Fruit fly (Drosophila melanogaster) whole organism, embryonic: ENCODE results near the gene Prosbeta6.
A peak's percentile ranks its signal among the peaks of the same experiment; 100 is the strongest.

Experiments
- Adf1 ChIP-seq: fragments of 200-800 bp; sonication (Bioruptor generic); IDR thresholded peaks from 2 replicates; pipeline ENCODE4 v1.3.6; 2022; ENCODE audit warnings: missing biosample characterization, missing genetic modification characterization
- Aef1 ChIP-seq: fragments of 200-800 bp; sonication (Bioruptor generic); IDR thresholded peaks from 3 replicates; pipeline ENCODE4 v1.3.6; 2022; ENCODE audit warnings: missing biosample characterization, missing genetic modification characterization
- Antp ChIP-seq: fragments of 200-800 bp; sonication (Bioruptor generic); optimal IDR thresholded peaks from 3 replicates; lab custom pipeline; 2016; ENCODE audit warnings: missing biosample characterization, missing genetic modification characterization
- CG1024 ChIP-seq: fragments of 200-800 bp; sonication (Bioruptor generic); IDR thresholded peaks from 2 replicates; pipeline ENCODE4 v1.3.6; 2022; ENCODE audit warnings: missing biosample characterization, missing genetic modification characterization
- CG10654 ChIP-seq: fragments of 200-800 bp; sonication (Bioruptor generic); optimal IDR thresholded peaks from 2 replicates; lab custom pipeline; 2016; ENCODE audit warnings: missing biosample characterization, missing genetic modification characterization
- CG11398 ChIP-seq: fragments of 200-800 bp; sonication (Bioruptor generic); optimal IDR thresholded peaks from 2 replicates; lab custom pipeline; 2016; ENCODE audit warnings: missing biosample characterization, missing genetic modification characterization
- CG12104 ChIP-seq: fragments of 200-800 bp; sonication (Bioruptor generic); optimal IDR thresholded peaks from 3 replicates; lab custom pipeline; 2016; ENCODE audit warnings: missing biosample characterization, missing genetic modification characterization
- CG12299 ChIP-seq: fragments of 200-800 bp; sonication (Bioruptor generic); optimal IDR thresholded peaks from 2 replicates; lab custom pipeline; 2018; ENCODE audit warnings: missing biosample characterization, mild to moderate bottlenecking, missing genetic modification characterization
- CG12391 ChIP-seq: fragments of 200-800 bp; sonication (Bioruptor generic); optimal IDR thresholded peaks from 3 replicates; lab custom pipeline; 2018; ENCODE audit warnings: missing biosample characterization, mild to moderate bottlenecking, missing genetic modification characterization, moderate library complexity
- CG12744 ChIP-seq: fragments of 200-800 bp; sonication (Bioruptor generic); optimal IDR thresholded peaks from 2 replicates; lab custom pipeline; 2016; ENCODE audit warnings: missing biosample characterization, missing genetic modification characterization
- CG14667 ChIP-seq: fragments of 200-800 bp; sonication (Bioruptor generic); IDR thresholded peaks from 2 replicates; pipeline ENCODE4 v1.3.6; 2022; ENCODE audit warnings: missing biosample characterization, missing genetic modification characterization
- CG14860 ChIP-seq: fragments of 200-800 bp; sonication (Bioruptor generic); IDR thresholded peaks from 3 replicates; pipeline ENCODE4 v1.3.6; 2022; ENCODE audit warnings: missing biosample characterization, missing genetic modification characterization; ENCODE audit not compliant: partially characterized antibody
- CG16779 ChIP-seq: fragments of 200-800 bp; sonication (Bioruptor generic); IDR thresholded peaks from 2 replicates; pipeline ENCODE4 v1.3.6; 2022; ENCODE audit warnings: missing biosample characterization, missing genetic modification characterization
- CG17328 ChIP-seq: fragments of 200-800 bp; sonication (Bioruptor generic); IDR thresholded peaks from 2 replicates; pipeline ENCODE4 v1.3.6; 2022; ENCODE audit warnings: missing biosample characterization, missing genetic modification characterization
- CG17385 ChIP-seq: fragments of 200-800 bp; sonication (Bioruptor generic); optimal IDR thresholded peaks from 3 replicates; lab custom pipeline; 2018; ENCODE audit warnings: missing biosample characterization, mild to moderate bottlenecking, missing genetic modification characterization
- CG17568 ChIP-seq: fragments of 200-800 bp; sonication (Bioruptor generic); optimal IDR thresholded peaks from 2 replicates; lab custom pipeline; 2018; ENCODE audit warnings: missing biosample characterization, mild to moderate bottlenecking, missing genetic modification characterization, moderate library complexity
- CG2199 ChIP-seq: fragments of 200-800 bp; sonication (Bioruptor generic); IDR thresholded peaks from 3 replicates; pipeline ENCODE4 v1.3.6; 2022; ENCODE audit warnings: missing biosample characterization, missing genetic modification characterization
- CG34422 ChIP-seq: fragments of 200-800 bp; sonication (Bioruptor generic); IDR thresholded peaks from 3 replicates; pipeline ENCODE4 v1.3.6; 2022; ENCODE audit warnings: missing biosample characterization, missing genetic modification characterization
- CG3838 ChIP-seq: fragments of 200-800 bp; sonication (Bioruptor generic); optimal IDR thresholded peaks from 3 replicates; lab custom pipeline; 2016; ENCODE audit warnings: missing biosample characterization, missing genetic modification characterization
- CG4360 ChIP-seq: fragments of 200-800 bp; sonication (Bioruptor generic); IDR thresholded peaks from 2 replicates; pipeline ENCODE4 v1.3.6; 2022; ENCODE audit warnings: missing biosample characterization, missing genetic modification characterization
- CG4820 ChIP-seq: fragments of 200-800 bp; sonication (Bioruptor generic); optimal IDR thresholded peaks from 3 replicates; lab custom pipeline; 2016; ENCODE audit warnings: missing biosample characterization, missing genetic modification characterization
- CG4854 ChIP-seq: fragments of 200-800 bp; sonication (Bioruptor generic); optimal IDR thresholded peaks from 2 replicates; lab custom pipeline; 2016; ENCODE audit warnings: missing biosample characterization, missing genetic modification characterization, inconsistent platforms
- CG8281 ChIP-seq: fragments of 200-800 bp; sonication (Bioruptor generic); optimal IDR thresholded peaks from 2 replicates; lab custom pipeline; 2018; ENCODE audit warnings: missing biosample characterization, mild to moderate bottlenecking, missing genetic modification characterization, moderate library complexity
- CG9727 ChIP-seq: fragments of 200-800 bp; sonication (Bioruptor generic); optimal IDR thresholded peaks from 3 replicates; lab custom pipeline; 2017; ENCODE audit warnings: missing biosample characterization, mild to moderate bottlenecking, missing genetic modification characterization
- Dip2 ChIP-seq: fragments of 200-800 bp; sonication (Bioruptor generic); IDR thresholded peaks from 2 replicates; pipeline ENCODE4 v1.3.6; 2022; ENCODE audit warnings: missing biosample characterization, missing genetic modification characterization
- Doc2 ChIP-seq: fragments of 200-800 bp; sonication (Bioruptor generic); IDR thresholded peaks from 2 replicates; pipeline ENCODE4 v1.3.6; 2022; ENCODE audit warnings: missing biosample characterization, missing genetic modification characterization
- Gsc ChIP-seq: fragments of 200-800 bp; sonication (Bioruptor generic); IDR thresholded peaks from 2 replicates; pipeline ENCODE4 v1.3.6; 2022; ENCODE audit warnings: missing biosample characterization, missing genetic modification characterization
- Gug ChIP-seq: fragments of 200-800 bp; sonication (Bioruptor generic); IDR thresholded peaks from 4 replicates; pipeline ENCODE4 v1.3.6; 2022; ENCODE audit warnings: missing biosample characterization, missing genetic modification characterization
- H2.0 ChIP-seq: fragments of 200-800 bp; sonication (Bioruptor generic); IDR thresholded peaks from 2 replicates; pipeline ENCODE4 v1.3.6; 2022; ENCODE audit warnings: missing biosample characterization, missing genetic modification characterization
- Hmr ChIP-seq: fragments of 200-800 bp; sonication (Bioruptor generic); optimal IDR thresholded peaks from 3 replicates; lab custom pipeline; 2017; ENCODE audit warnings: mild to moderate bottlenecking, missing biosample characterization, missing genetic modification reagents, missing genetic modification characterization
- Kr ChIP-seq: fragments of 200-800 bp; sonication (Bioruptor generic); optimal IDR thresholded peaks from 2 replicates; lab custom pipeline; 2017; ENCODE audit warnings: missing biosample characterization, mild to moderate bottlenecking, missing genetic modification characterization
- Pdp1 ChIP-seq, 2 experiments: fragments of 200-800 bp; sonication (Bioruptor generic); optimal IDR thresholded peaks; 3 replicates each; lab custom pipeline; 2016; ENCODE audit warnings: missing biosample characterization in 2 of 2, missing genetic modification characterization in 2 of 2, mild to moderate bottlenecking in 1 of 2, moderate library complexity in 1 of 2
- Side ChIP-seq: fragments of 200-800 bp; sonication (Bioruptor generic); optimal IDR thresholded peaks from 2 replicates; lab custom pipeline; 2016; ENCODE audit warnings: missing biosample characterization, missing genetic modification characterization
- Sin3A ChIP-seq: fragments of >200 bp; optimal IDR thresholded peaks from 2 replicates; lab custom pipeline; 2018
- Spps ChIP-seq: fragments of 200-800 bp; sonication (Bioruptor generic); optimal IDR thresholded peaks from 2 replicates; lab custom pipeline; 2018; ENCODE audit warnings: missing biosample characterization, mild to moderate bottlenecking, missing genetic modification characterization
- Taf1 ChIP-seq: fragments of 200-800 bp; sonication (Bioruptor generic); IDR thresholded peaks from 2 replicates; pipeline ENCODE4 v1.3.6; 2022; ENCODE audit warnings: missing biosample characterization, missing genetic modification characterization
- Xbp1 ChIP-seq: fragments of 200-800 bp; sonication (Bioruptor generic); optimal IDR thresholded peaks from 3 replicates; lab custom pipeline; 2016; ENCODE audit warnings: missing biosample characterization, mild to moderate bottlenecking, missing genetic modification characterization
- al ChIP-seq: fragments of 200-800 bp; sonication (Bioruptor generic); IDR thresholded peaks from 2 replicates; pipeline ENCODE4 v1.3.6; 2022; ENCODE audit warnings: missing biosample characterization, missing genetic modification characterization
- bcd ChIP-seq: fragments of 200-800 bp; sonication (Bioruptor generic); optimal IDR thresholded peaks from 2 replicates; lab custom pipeline; 2017; ENCODE audit warnings: missing biosample characterization, mild to moderate bottlenecking, missing genetic modification characterization
- cad ChIP-seq: fragments of >200 bp; optimal IDR thresholded peaks from 2 replicates; lab custom pipeline; 2017; ENCODE audit warnings: missing biosample characterization, missing genetic modification characterization
- chn ChIP-seq: fragments of 200-800 bp; sonication (Bioruptor generic); optimal IDR thresholded peaks from 2 replicates; lab custom pipeline; 2016; ENCODE audit warnings: missing biosample characterization, missing genetic modification characterization
- grau ChIP-seq: fragments of 200-800 bp; optimal IDR thresholded peaks from 3 replicates; lab custom pipeline; 2019; ENCODE audit warnings: missing biosample characterization, mild to moderate bottlenecking, missing genetic modification characterization, moderate library complexity
- gro ChIP-seq: fragments of 200-800 bp; sonication (Bioruptor generic); optimal IDR thresholded peaks from 2 replicates; lab custom pipeline; 2016; ENCODE audit warnings: missing biosample characterization, missing genetic modification characterization
- her ChIP-seq: fragments of 200-800 bp; sonication (Bioruptor generic); optimal IDR thresholded peaks from 2 replicates; lab custom pipeline; 2016; ENCODE audit warnings: missing biosample characterization, missing genetic modification characterization
- pan ChIP-seq, 4 experiments: fragments of >200 bp in 3 of 4; fragments of 200-800 bp in 1 of 4; sonication (Bioruptor generic) in 1 of 4; optimal IDR thresholded peaks in 3 of 4; IDR thresholded peaks in 1 of 4; 2 replicates each; pipeline versions ENCODE4 v1.3.6 to Lab custom; 2017 to 2022; ENCODE audit warnings: missing biosample characterization in 2 of 4, missing genetic modification characterization in 2 of 4, mixed read lengths in 1 of 4
- pb ChIP-seq: fragments of 200-800 bp; sonication (Bioruptor generic); optimal IDR thresholded peaks from 3 replicates; lab custom pipeline; 2016; ENCODE audit warnings: missing biosample characterization, missing genetic modification characterization
- pros ChIP-seq: fragments of 200-800 bp; sonication (Bioruptor generic); optimal IDR thresholded peaks from 3 replicates; lab custom pipeline; 2019; ENCODE audit warnings: missing biosample characterization, mild to moderate bottlenecking, missing genetic modification characterization, moderate library complexity
- rib ChIP-seq: fragments of 200-800 bp; sonication (Bioruptor generic); IDR thresholded peaks from 2 replicates; pipeline ENCODE4 v1.3.6; 2022; ENCODE audit warnings: missing biosample characterization, missing genetic modification characterization
- slp2 ChIP-seq: fragments of 200-800 bp; sonication (Bioruptor generic); optimal IDR thresholded peaks from 2 replicates; lab custom pipeline; 2016; ENCODE audit warnings: missing biosample characterization, missing genetic modification characterization
- tgo ChIP-seq: fragments of 200-800 bp; sonication (Bioruptor generic); IDR thresholded peaks from 3 replicates; pipeline ENCODE4 v1.3.6; 2022; ENCODE audit warnings: missing biosample characterization, missing genetic modification characterization
- tx ChIP-seq: fragments of 200-800 bp; sonication (Bioruptor generic); optimal IDR thresholded peaks from 2 replicates; lab custom pipeline; 2016; ENCODE audit warnings: missing biosample characterization, missing genetic modification characterization
- vfl ChIP-seq: fragments of 200-800 bp; sonication (Bioruptor generic); optimal IDR thresholded peaks from 2 replicates; lab custom pipeline; 2016; ENCODE audit warnings: missing biosample characterization, missing genetic modification characterization
- vnd ChIP-seq: fragments of 200-800 bp; sonication (Bioruptor generic); IDR thresholded peaks from 3 replicates; pipeline ENCODE4 v1.3.6; 2022; ENCODE audit warnings: missing biosample characterization, missing genetic modification characterization; ENCODE audit not compliant: partially characterized antibody

Gene Prosbeta6

DNA sequence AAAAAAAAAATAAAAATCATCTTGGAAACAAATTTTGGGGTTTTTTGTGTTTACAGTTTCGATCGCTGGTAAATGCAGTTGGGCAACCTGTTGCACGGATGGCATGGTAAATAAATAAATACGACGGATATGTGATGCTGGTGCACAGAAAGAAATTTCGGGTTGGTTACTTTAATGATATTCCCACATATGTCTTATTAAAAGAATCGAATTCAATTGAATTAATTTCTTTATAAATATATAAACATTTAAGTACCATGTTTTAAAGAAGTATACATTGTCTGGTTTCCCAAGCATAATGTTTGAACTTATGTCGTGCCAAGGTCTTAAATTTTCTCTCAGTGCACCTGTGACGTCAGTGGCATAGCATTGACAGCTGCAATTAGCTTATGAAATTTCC is 42.7 kb downstream of the Prosbeta6 start (continued):
- TF ChIP-seq slp2 (GFP tag; lab: Kevin White, UChicago) (no peak), gro (no peak), Dip2 (GFP tag; lab: Robert Waterston, UW) (no peak), Adf1 (GFP tag; lab: Robert Waterston, UW) (no peak), vnd (GFP tag; lab: Robert Waterston, UW) (no peak), Gsc (no peak), CG1024 (GFP tag; lab: Robert Waterston, UW) (peak; percentile 32; the same call in 1 of the 2 replicates), cad (GFP tag; lab: Kevin White, UChicago) (no peak), CG14667 (GFP tag; lab: Robert Waterston, UW) (no peak), tx (GFP tag; lab: Kevin White, UChicago) (no peak), CG17568 (peak; percentile 12), chn (GFP tag; lab: Kevin White, UChicago) (no peak), pan (optimal IDR thresholded peaks at IDR 0.05; lab: Kevin White, UChicago) (no peak), pan (GFP tag; optimal IDR thresholded peaks at IDR 0.05 in 1 of 2, IDR thresholded peaks at IDR 0.05 in 1 of 2) (peak in 1 of 2 experiments; percentile 67), grau (tag; lab: Kevin White, UChicago) (peak; percentile 68), CG12104 (GFP tag; lab: Kevin White, UChicago) (peak; percentile 9), CG17328 (GFP tag; lab: Robert Waterston, UW) (peak; percentile 53), CG12299 (tag; lab: Kevin White, UChicago) (peak; percentile 60), CG17385 (GFP tag; lab: Kevin White, UChicago) (peak; percentile 59), Spps (tag; lab: Kevin White, UChicago) (peak; percentile 45), rib (no peak), CG2199 (GFP tag; lab: Robert Waterston, UW) (no peak), CG4360 (peak; percentile 37; the same call in 1 of the 2 replicates), CG14860 (GFP tag; lab: Robert Waterston, UW) (no peak), Hmr (GFP tag; lab: Kevin White, UChicago) (no peak), Taf1 (GFP tag; lab: Robert Waterston, UW) (no peak), pros (GFP tag; lab: Kevin White, UChicago) (no peak), Pdp1 (GFP tag; optimal IDR thresholded peaks at IDR 0.05; lab: Kevin White, UChicago) (no peak), vfl (GFP tag; lab: Kevin White, UChicago) (no peak), CG12744 (no peak), Gug (GFP tag; lab: Robert Waterston, UW) (no peak), CG34422 (GFP tag; lab: Robert Waterston, UW) (no peak), CG12391 (tag; lab: Kevin White, UChicago) (peak; percentile 79), CG9727 (GFP tag; lab: Kevin White, UChicago) (peak; percentile 53), Side (GFP tag; lab: Kevin White, UChicago) (no peak), Kr (GFP tag; lab: Kevin White, UChicago) (no peak), tgo (peak; percentile 54; the same call in 2 of the 3 replicates), CG4820 (GFP tag; lab: Kevin White, UChicago) (peak; percentile 48), her (GFP tag; lab: Kevin White, UChicago) (no peak), Aef1 (GFP tag; lab: Robert Waterston, UW) (no peak), CG11398 (no peak), bcd (peak; percentile 46), CG16779 (GFP tag; lab: Robert Waterston, UW) (no peak), CG8281 (peak; percentile 32), H2.0 (GFP tag; lab: Robert Waterston, UW) (peak; percentile 43; the same call in 1 of the 2 replicates), Xbp1 (GFP tag; lab: Kevin White, UChicago) (peak; percentile 70), Doc2 (GFP tag; lab: Robert Waterston, UW) (no peak), pb (GFP tag; lab: Kevin White, UChicago) (no peak), CG4854 (no peak), Sin3A (no peak), al (GFP tag; lab: Robert Waterston, UW) (no peak), CG10654 (GFP tag; lab: Kevin White, UChicago) (peak; percentile 23), CG3838 (GFP tag; lab: Kevin White, UChicago) (no peak), Antp (GFP tag; lab: Kevin White, UChicago) (no peak)
